Worm (Caenorhabditis elegans): ENCODE results near the gene clec-39.

DNA sequence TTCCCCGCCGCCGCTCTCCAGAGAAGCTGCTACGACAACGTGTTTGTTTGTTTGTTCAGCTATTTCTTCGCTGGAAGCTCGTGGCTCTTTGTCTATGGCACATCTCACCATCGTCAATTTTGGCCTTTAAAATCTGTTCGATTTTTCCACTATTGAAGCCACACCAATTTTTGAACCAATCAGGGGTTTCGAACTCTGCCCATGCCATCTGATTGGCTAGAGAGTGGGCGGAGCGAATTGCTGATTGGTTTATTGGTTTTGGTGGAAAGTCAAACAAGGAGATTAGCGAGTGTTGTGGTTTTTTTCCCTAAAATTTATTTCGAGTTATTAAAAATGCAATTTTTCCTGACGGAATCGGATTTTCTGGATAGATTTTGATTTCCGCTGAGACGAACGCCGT, 17.1 kb downstream of the clec-39 start:
- TF ChIP-seq sem-4 (tag; optimal IDR thresholded peaks at IDR 0.05) (no peak), nhr-21 (tag; optimal IDR thresholded peaks at IDR 0.05) (no peak)
